Worm (Caenorhabditis elegans) whole organism, midembryonic: ENCODE measurements around the gene M03B6.3.

Experiments
- T22C8.4 ChIP-seq: fragments of 200-800 bp; sonication (Bioruptor generic); IDR thresholded peaks from 2 replicates; pipeline ENCODE4 v1.3.6; 2022; ENCODE audit warnings: missing genetic modification characterization, missing compliant biosample characterization
- cog-1 ChIP-seq: sonication (generic microtip); optimal IDR thresholded peaks from 2 replicates; lab custom pipeline; 2016; ENCODE audit warnings: missing genetic modification characterization, missing compliant biosample characterization
- flt-1 ChIP-seq: fragments of 200-800 bp; sonication (Bioruptor generic); IDR thresholded peaks from 2 replicates; pipeline ENCODE4 v1.3.6; 2022; ENCODE audit warnings: missing genetic modification characterization, missing compliant biosample characterization
- klf-2 ChIP-seq: fragments of 200-800 bp; sonication (Bioruptor generic); conservative IDR thresholded peaks from 2 replicates; pipeline ENCODE4 v1.3.6; 2022; ENCODE audit warnings: missing genetic modification reagents, missing genetic modification characterization, missing compliant biosample characterization
- med-1 ChIP-seq: sonication (generic microtip); optimal IDR thresholded peaks from 2 replicates; lab custom pipeline; 2017; ENCODE audit warnings: missing genetic modification characterization, mild to moderate bottlenecking, missing compliant biosample characterization, antibody characterized with exemption, missing genetic modification reagents; ENCODE audit not compliant: insufficient read depth
- ref-1 ChIP-seq: fragments of 200-800 bp; sonication (Bioruptor generic); conservative IDR thresholded peaks from 2 replicates; pipeline ENCODE4 v1.3.6; 2022; ENCODE audit warnings: missing genetic modification reagents, missing genetic modification characterization, missing compliant biosample characterization
- tab-1 ChIP-seq: fragments of 200-800 bp; sonication (Bioruptor generic); IDR thresholded peaks from 2 replicates; pipeline ENCODE4 v1.3.6; 2022; ENCODE audit warnings: missing genetic modification characterization, missing compliant biosample characterization
- ztf-23 ChIP-seq: fragments of 200-800 bp; sonication (Bioruptor generic); IDR thresholded peaks from 2 replicates; pipeline ENCODE4 v1.3.6; 2022; ENCODE audit warnings: missing genetic modification reagents, missing genetic modification characterization, missing compliant biosample characterization
- ztf-29 ChIP-seq: fragments of 200-800 bp; sonication (Bioruptor generic); IDR thresholded peaks from 2 replicates; pipeline ENCODE4 v1.3.6; 2022; ENCODE audit warnings: missing genetic modification reagents, missing genetic modification characterization, missing compliant biosample characterization

The M03B6.3 gene

ce11 chrX:13818791-13819190, 45.3 kb downstream of the M03B6.3 start:
- TF ChIP-seq ref-1 (GFP tag; lab: Robert Waterston, UW) (no peak), T22C8.4 (GFP tag; lab: Robert Waterston, UW) (no peak), ztf-29 (GFP tag; lab: Robert Waterston, UW) (no peak), klf-2 (no peak), cog-1 (tag; lab: Kevin White, UChicago) (no peak), flt-1 (GFP tag; lab: Robert Waterston, UW) (no peak), tab-1 (no peak), med-1 (GFP tag; lab: Kevin White, UChicago) (no peak), ztf-23 (GFP tag; lab: Robert Waterston, UW) (no peak)

- TF ChIP-seq ref-1 (GFP tag; lab: Robert Waterston, UW) (no peak), tab-1 (no peak), cog-1 (tag; lab: Kevin White, UChicago) (no peak), flt-1 (GFP tag; lab: Robert Waterston, UW) (no peak), ztf-29 (GFP tag; lab: Robert Waterston, UW) (no peak), ztf-23 (GFP tag; lab: Robert Waterston, UW) (no peak), T22C8.4 (GFP tag; lab: Robert Waterston, UW) (no peak), med-1 (GFP tag; lab: Kevin White, UChicago) (no peak), klf-2 (no peak)
Measured at ce11 chrX:13811929-13812328, 52.2 kb downstream of the M03B6.3 start.
